Worm (Caenorhabditis elegans): Measurements from ENCODE around the gene sek-3.

sek-3 gene

ce11 chrX:5066570-5066969 is 48.9 kb downstream of the sek-3 start:
- TF ChIP-seq mdl-1 (tag; optimal IDR thresholded peaks at IDR 0.05) = no peak
- no peak for TF ChIP-seq ZK546.5 (tag; optimal IDR thresholded peaks at IDR 0.05)
- no peak for TF ChIP-seq lin-13 (GFP tag; optimal IDR thresholded peaks at IDR 0.05)
- TF ChIP-seq nhr-23 (tag; optimal IDR thresholded peaks at IDR 0.05) = no peak
- no peak for TF ChIP-seq ceh-82 (tag; optimal IDR thresholded peaks at IDR 0.05)
- TF ChIP-seq C34F6.9 (tag; optimal IDR thresholded peaks at IDR 0.05) = no peak
- TF ChIP-seq aly-2 (tag; optimal IDR thresholded peaks at IDR 0.05) = no peak
- no peak for TF ChIP-seq unc-55 (GFP tag; optimal IDR thresholded peaks at IDR 0.05)
- TF ChIP-seq R02D3.7 (tag; optimal IDR thresholded peaks at IDR 0.05) = no peak
- no peak for TF ChIP-seq nhr-237 (tag; optimal IDR thresholded peaks at IDR 0.05)
- no peak for TF ChIP-seq sem-4 (tag; optimal IDR thresholded peaks at IDR 0.05)
- no peak for TF ChIP-seq dmd-4 (tag; optimal IDR thresholded peaks at IDR 0.05)
- TF ChIP-seq sma-9 (GFP tag; optimal IDR thresholded peaks at IDR 0.05) = no peak
- TF ChIP-seq sma-9 (tag; optimal IDR thresholded peaks at IDR 0.05) = no peak
- TF ChIP-seq lsy-2 (tag; optimal IDR thresholded peaks at IDR 0.05) = no peak
- TF ChIP-seq unc-39 (tag; optimal IDR thresholded peaks at IDR 0.05) = no peak
- no peak for TF ChIP-seq nhr-12 (tag; optimal IDR thresholded peaks at IDR 0.05)
- TF ChIP-seq egl-27 (tag; optimal IDR thresholded peaks at IDR 0.05) = no peak
- TF ChIP-seq nhr-11 (tag; optimal IDR thresholded peaks at IDR 0.05) = no peak

ce11 chrX:5067796-5068195 is 50.1 kb downstream of the sek-3 start, which contains the start of gene clc-7:
Gene clc-7 (plus strand): TSS chrX:5068096.
- no peak for TF ChIP-seq snpc-4 (tag; optimal IDR thresholded peaks at IDR 0.05)
- no peak for TF ChIP-seq ztf-11 (tag; optimal IDR thresholded peaks at IDR 0.05)
- TF ChIP-seq nhr-12 (tag; optimal IDR thresholded peaks at IDR 0.05) = no peak
- no peak for TF ChIP-seq ama-1 (optimal IDR thresholded peaks at IDR 0.05)
- no peak for TF ChIP-seq lin-39 (tag; optimal IDR thresholded peaks at IDR 0.05)
- no peak for TF ChIP-seq lin-11 (tag; optimal IDR thresholded peaks at IDR 0.05)
- TF ChIP-seq lsy-2 (tag; optimal IDR thresholded peaks at IDR 0.05) = no peak
- no peak for TF ChIP-seq sem-4 (tag; optimal IDR thresholded peaks at IDR 0.05)
- no peak for TF ChIP-seq skn-1 (tag; optimal IDR thresholded peaks at IDR 0.05)
- no peak for TF ChIP-seq ZK546.5 (tag; optimal IDR thresholded peaks at IDR 0.05)
- no peak for TF ChIP-seq elt-3 (tag; optimal IDR thresholded peaks at IDR 0.05)
- TF ChIP-seq nhr-6 (tag; optimal IDR thresholded peaks at IDR 0.05) = no peak
- no peak for TF ChIP-seq ztf-1 (GFP tag; conservative IDR thresholded peaks at IDR 0.05)
- TF ChIP-seq unc-62 (GFP tag; optimal IDR thresholded peaks at IDR 0.05) = no peak
- TF ChIP-seq ztf-4 (tag; optimal IDR thresholded peaks at IDR 0.05) = no peak
- no peak for TF ChIP-seq mbf-1 (tag; optimal IDR thresholded peaks at IDR 0.05)
- no peak for TF ChIP-seq peb-1 (tag; optimal IDR thresholded peaks at IDR 0.05)
- no peak for TF ChIP-seq sma-9 (GFP tag; optimal IDR thresholded peaks at IDR 0.05)
- TF ChIP-seq sma-9 (tag; optimal IDR thresholded peaks at IDR 0.05) = no peak
- TF ChIP-seq alr-1 (tag; optimal IDR thresholded peaks at IDR 0.05) = no peak
- TF ChIP-seq lin-13 (GFP tag; optimal IDR thresholded peaks at IDR 0.05) = no peak

Measured in whole organism, L2 larva.